Worm (Caenorhabditis elegans) whole organism, L2 larva: ENCODE data around the gene C34C12.9.
"Not testable (repeated sequence)": the region's sequence is repeated elsewhere in the genome, so short reads cannot be mapped to it uniquely, and the experiment has no call there.

Experiments
- aly-2 ChIP-seq: fragments of 150-350 bp; optimal IDR thresholded peaks from 2 replicates; lab custom pipeline; 2014; ENCODE audit warnings: missing biosample characterization, missing genetic modification characterization
- ceh-16 ChIP-seq: fragments of 150-350 bp; optimal IDR thresholded peaks from 2 replicates; lab custom pipeline; 2014; ENCODE audit warnings: missing biosample characterization, missing genetic modification characterization
- ceh-82 ChIP-seq: fragments of 150-350 bp; optimal IDR thresholded peaks from 2 replicates; lab custom pipeline; 2014; ENCODE audit warnings: missing biosample characterization, missing genetic modification characterization
- egl-27 ChIP-seq: sonication (generic microtip); optimal IDR thresholded peaks from 3 replicates; lab custom pipeline; 2017; ENCODE audit warnings: missing biosample characterization, missing genetic modification reagents, missing genetic modification characterization
- elt-3 ChIP-seq: sonication (generic microtip); optimal IDR thresholded peaks from 2 replicates; lab custom pipeline; 2017; ENCODE audit warnings: missing biosample characterization, missing genetic modification characterization
- lin-39 ChIP-seq: fragments of 150-350 bp; optimal IDR thresholded peaks from 2 replicates; lab custom pipeline; 2014; ENCODE audit warnings: missing biosample characterization, missing genetic modification reagents, missing genetic modification characterization
- nhr-12 ChIP-seq: fragments of 150-350 bp; optimal IDR thresholded peaks from 2 replicates; lab custom pipeline; 2014; ENCODE audit warnings: missing biosample characterization, missing genetic modification characterization
- nhr-21 ChIP-seq: fragments of 150-350 bp; optimal IDR thresholded peaks from 2 replicates; lab custom pipeline; 2014; ENCODE audit warnings: missing biosample characterization, missing genetic modification characterization
- nhr-23 ChIP-seq: fragments of 150-350 bp; optimal IDR thresholded peaks from 2 replicates; lab custom pipeline; 2014; ENCODE audit warnings: missing biosample characterization, missing genetic modification reagents, missing genetic modification characterization
- nhr-6 ChIP-seq: fragments of 150-350 bp; optimal IDR thresholded peaks from 2 replicates; lab custom pipeline; 2014; ENCODE audit warnings: missing biosample characterization, missing genetic modification characterization
- unc-62 ChIP-seq: fragments of 150-350 bp; optimal IDR thresholded peaks from 2 replicates; lab custom pipeline; 2014; ENCODE audit warnings: missing biosample characterization, missing genetic modification reagents, missing genetic modification characterization

DNA sequence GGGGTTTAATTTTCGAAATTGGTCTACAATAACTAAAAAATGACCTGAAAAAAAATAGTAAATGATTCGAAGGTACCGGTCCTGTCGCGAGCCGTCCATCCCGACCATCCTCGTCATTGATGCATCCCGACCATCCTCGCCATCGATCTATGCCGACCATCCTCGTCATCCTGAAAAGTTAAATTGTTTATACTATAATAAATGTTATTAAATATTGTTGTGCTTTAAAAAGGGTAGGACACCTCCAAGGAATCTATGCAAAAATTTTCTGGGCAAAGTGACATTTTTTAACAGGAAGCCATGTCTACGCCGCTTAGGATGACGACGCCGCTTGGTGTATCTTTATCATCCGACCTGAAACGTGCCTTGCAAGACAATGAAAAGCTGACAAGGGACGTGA is 21.3 kb downstream of the C34C12.9 start, which contains the start of gene C34C12.1:
- not testable (repeated sequence) for TF ChIP-seq egl-27 (tag; lab: Kevin White, UChicago); nhr-23; lin-39; aly-2 (tag; lab: Kevin White, UChicago); unc-62 (GFP tag; lab: Kevin White, UChicago); ceh-16; nhr-21 (tag; lab: Kevin White, UChicago); ceh-82; elt-3 (tag; lab: Kevin White, UChicago); nhr-12 (tag; lab: Kevin White, UChicago); nhr-6 (tag; lab: Kevin White, UChicago)
